Fruit fly (Drosophila melanogaster) whole organism, embryonic: ENCODE results near the gene CG32302.

ENCODE experiments used
- Aef1 ChIP-seq: fragments of 200-800 bp; sonication (Bioruptor generic); IDR thresholded peaks from 3 replicates; pipeline ENCODE4 v1.3.6; 2022; ENCODE audit warnings: missing biosample characterization, missing genetic modification characterization
- BEAF-32 ChIP-seq: fragments of 200-800 bp; sonication (Bioruptor generic); optimal IDR thresholded peaks from 3 replicates; lab custom pipeline; 2017; ENCODE audit warnings: missing biosample characterization, missing genetic modification characterization, mild to moderate bottlenecking, moderate library complexity, missing genetic modification reagents
- Bgb ChIP-seq: fragments of 200-800 bp; sonication (Bioruptor generic); IDR thresholded peaks from 2 replicates; pipeline ENCODE4 v1.3.6; 2022; ENCODE audit warnings: missing biosample characterization, missing genetic modification characterization; ENCODE audit not compliant: partially characterized antibody
- CG10321 ChIP-seq: fragments of 200-800 bp; sonication (Bioruptor generic); IDR thresholded peaks from 2 replicates; pipeline ENCODE4 v1.3.6; 2022; ENCODE audit warnings: missing biosample characterization, missing genetic modification characterization
- CG1233 ChIP-seq: fragments of 200-800 bp; sonication (Bioruptor generic); optimal IDR thresholded peaks from 4 replicates; lab custom pipeline; 2018; ENCODE audit warnings: missing biosample characterization, mild to moderate bottlenecking, missing genetic modification characterization
- CG12659 ChIP-seq: fragments of 200-800 bp; sonication (Bioruptor generic); optimal IDR thresholded peaks from 3 replicates; lab custom pipeline; 2017; ENCODE audit warnings: mild to moderate bottlenecking, missing biosample characterization, missing genetic modification reagents, missing genetic modification characterization
- CG13624 ChIP-seq: fragments of 200-800 bp; sonication (Bioruptor generic); optimal IDR thresholded peaks from 2 replicates; lab custom pipeline; 2016; ENCODE audit warnings: missing biosample characterization, missing genetic modification characterization
- CG16815 ChIP-seq: fragments of 200-800 bp; sonication (Bioruptor generic); optimal IDR thresholded peaks from 3 replicates; lab custom pipeline; 2017; ENCODE audit warnings: missing biosample characterization, mild to moderate bottlenecking, missing genetic modification characterization
- CG17802 ChIP-seq: fragments of 200-800 bp; sonication (Bioruptor generic); optimal IDR thresholded peaks from 2 replicates; lab custom pipeline; 2018; ENCODE audit warnings: missing biosample characterization, mild to moderate bottlenecking, missing genetic modification characterization, moderate library complexity
- CG2678 ChIP-seq: fragments of 200-800 bp; sonication (Bioruptor generic); optimal IDR thresholded peaks from 3 replicates; lab custom pipeline; 2019; ENCODE audit warnings: missing biosample characterization, mild to moderate bottlenecking, missing genetic modification characterization, moderate library complexity
- CG30431 ChIP-seq: fragments of 200-800 bp; sonication (Bioruptor generic); optimal IDR thresholded peaks from 2 replicates; lab custom pipeline; 2017; ENCODE audit warnings: missing biosample characterization, missing genetic modification characterization
- CG31365 ChIP-seq: fragments of 200-800 bp; sonication (Bioruptor generic); optimal IDR thresholded peaks from 2 replicates; lab custom pipeline; 2018; ENCODE audit warnings: missing biosample characterization, mild to moderate bottlenecking, missing genetic modification characterization
- CG3838 ChIP-seq: fragments of 200-800 bp; sonication (Bioruptor generic); optimal IDR thresholded peaks from 3 replicates; lab custom pipeline; 2016; ENCODE audit warnings: missing biosample characterization, missing genetic modification characterization
- CG43689 ChIP-seq: fragments of 200-800 bp; sonication (Bioruptor generic); IDR thresholded peaks from 2 replicates; pipeline ENCODE4 v1.3.6; 2022; ENCODE audit warnings: missing biosample characterization, missing genetic modification characterization
- CG4854 ChIP-seq: fragments of 200-800 bp; sonication (Bioruptor generic); optimal IDR thresholded peaks from 2 replicates; lab custom pipeline; 2016; ENCODE audit warnings: missing biosample characterization, missing genetic modification characterization, inconsistent platforms
- CG6854 ChIP-seq: fragments of 200-800 bp; sonication (Bioruptor generic); optimal IDR thresholded peaks from 3 replicates; lab custom pipeline; 2017; ENCODE audit warnings: missing biosample characterization, mild to moderate bottlenecking, missing genetic modification characterization
- CG8478 ChIP-seq: fragments of >200 bp; optimal IDR thresholded peaks from 2 replicates; lab custom pipeline; 2018
- Dbx ChIP-seq: fragments of 200-800 bp; sonication (Bioruptor generic); IDR thresholded peaks from 3 replicates; pipeline ENCODE4 v1.3.6; 2022; ENCODE audit warnings: missing biosample characterization, missing genetic modification characterization
- Dip2 ChIP-seq: fragments of 200-800 bp; sonication (Bioruptor generic); IDR thresholded peaks from 2 replicates; pipeline ENCODE4 v1.3.6; 2022; ENCODE audit warnings: missing biosample characterization, missing genetic modification characterization
- Dp ChIP-seq: fragments of 200-800 bp; sonication (Bioruptor generic); optimal IDR thresholded peaks from 2 replicates; lab custom pipeline; 2018; ENCODE audit warnings: missing biosample characterization, mild to moderate bottlenecking, missing genetic modification characterization, moderate library complexity
- Gug ChIP-seq: fragments of 200-800 bp; sonication (Bioruptor generic); IDR thresholded peaks from 4 replicates; pipeline ENCODE4 v1.3.6; 2022; ENCODE audit warnings: missing biosample characterization, missing genetic modification characterization
- H15 ChIP-seq: fragments of 200-800 bp; sonication (Bioruptor generic); IDR thresholded peaks from 3 replicates; pipeline ENCODE4 v1.3.6; 2022; ENCODE audit warnings: missing biosample characterization, missing genetic modification characterization
- Hr3 ChIP-seq: fragments of 200-800 bp; sonication (Bioruptor generic); optimal IDR thresholded peaks from 3 replicates; lab custom pipeline; 2016; ENCODE audit warnings: missing biosample characterization, missing genetic modification characterization
- MBD-R2 ChIP-seq: fragments of 200-800 bp; sonication (Bioruptor generic); IDR thresholded peaks from 2 replicates; pipeline ENCODE4 v1.3.6; 2022; ENCODE audit warnings: missing biosample characterization, missing genetic modification characterization
- MESR4 ChIP-seq: fragments of 200-800 bp; sonication (Bioruptor generic); optimal IDR thresholded peaks from 2 replicates; lab custom pipeline; 2018; ENCODE audit warnings: missing biosample characterization, mild to moderate bottlenecking, missing genetic modification characterization, moderate library complexity
- NK7.1 ChIP-seq: fragments of 200-800 bp; sonication (Bioruptor generic); optimal IDR thresholded peaks from 3 replicates; lab custom pipeline; 2016; ENCODE audit warnings: missing biosample characterization, missing genetic modification characterization
- NfI ChIP-seq: fragments of 200-800 bp; sonication (Bioruptor generic); optimal IDR thresholded peaks from 3 replicates; lab custom pipeline; 2018; ENCODE audit warnings: missing biosample characterization, mild to moderate bottlenecking, missing genetic modification characterization, moderate library complexity
- PHDP ChIP-seq: fragments of 200-800 bp; sonication (Bioruptor generic); optimal IDR thresholded peaks from 3 replicates; lab custom pipeline; 2018; ENCODE audit warnings: missing biosample characterization, mild to moderate bottlenecking, missing genetic modification characterization, moderate library complexity
- aop ChIP-seq: fragments of 200-800 bp; sonication (Bioruptor generic); IDR thresholded peaks from 2 replicates; pipeline ENCODE4 v1.3.6; 2022; ENCODE audit warnings: missing biosample characterization, missing genetic modification characterization
- bigmax ChIP-seq: fragments of 200-800 bp; sonication (Bioruptor generic); optimal IDR thresholded peaks from 2 replicates; lab custom pipeline; 2018; ENCODE audit warnings: missing biosample characterization, mild to moderate bottlenecking, missing genetic modification characterization
- corto ChIP-seq: fragments of 200-800 bp; sonication (Bioruptor generic); optimal IDR thresholded peaks from 2 replicates; lab custom pipeline; 2016; ENCODE audit warnings: missing biosample characterization, mild to moderate bottlenecking, missing genetic modification characterization, moderate library complexity
- danr ChIP-seq: fragments of 200-800 bp; sonication (Bioruptor generic); IDR thresholded peaks from 2 replicates; pipeline ENCODE4 v1.3.6; 2022; ENCODE audit warnings: missing biosample characterization, missing genetic modification characterization
- gfzf ChIP-seq: fragments of 200-800 bp; sonication (Bioruptor generic); optimal IDR thresholded peaks from 2 replicates; lab custom pipeline; 2016; ENCODE audit warnings: missing biosample characterization, mild to moderate bottlenecking, missing genetic modification characterization, moderate library complexity
- gt ChIP-seq: fragments of 200-800 bp; sonication (Bioruptor generic); IDR thresholded peaks from 2 replicates; pipeline ENCODE4 v1.3.6; 2022; ENCODE audit warnings: missing biosample characterization, missing genetic modification characterization
- ind ChIP-seq: fragments of 200-800 bp; sonication (Bioruptor generic); optimal IDR thresholded peaks from 3 replicates; lab custom pipeline; 2016; ENCODE audit warnings: missing biosample characterization, missing genetic modification characterization
- kay ChIP-seq: fragments of 200-800 bp; sonication (Bioruptor generic); optimal IDR thresholded peaks from 2 replicates; lab custom pipeline; 2016; ENCODE audit warnings: missing biosample characterization, missing genetic modification characterization
- mld ChIP-seq: fragments of 200-800 bp; sonication (Bioruptor generic); IDR thresholded peaks from 3 replicates; pipeline ENCODE4 v1.3.6; 2022; ENCODE audit warnings: missing biosample characterization, missing genetic modification characterization; ENCODE audit not compliant: partially characterized antibody
- nom ChIP-seq: fragments of 200-800 bp; sonication (Bioruptor generic); optimal IDR thresholded peaks from 2 replicates; lab custom pipeline; 2017; ENCODE audit warnings: missing biosample characterization, missing genetic modification characterization, mild to moderate bottlenecking, moderate library complexity, missing genetic modification reagents
- p53 ChIP-seq: fragments of 200-800 bp; sonication (Bioruptor generic); optimal IDR thresholded peaks from 2 replicates; lab custom pipeline; 2016; ENCODE audit warnings: missing biosample characterization, missing genetic modification characterization
- pros ChIP-seq: fragments of 200-800 bp; sonication (Bioruptor generic); optimal IDR thresholded peaks from 3 replicates; lab custom pipeline; 2019; ENCODE audit warnings: missing biosample characterization, mild to moderate bottlenecking, missing genetic modification characterization, moderate library complexity
- sr ChIP-seq: fragments of 200-800 bp; sonication (Bioruptor generic); IDR thresholded peaks from 3 replicates; pipeline ENCODE4 v1.3.6; 2022; ENCODE audit warnings: missing biosample characterization, missing genetic modification characterization
- stc ChIP-seq: fragments of 200-800 bp; sonication (Bioruptor generic); IDR thresholded peaks from 2 replicates; pipeline ENCODE4 v1.3.6; 2022; ENCODE audit warnings: missing biosample characterization, missing genetic modification characterization
- toy ChIP-seq: fragments of 200-800 bp; sonication (Bioruptor generic); IDR thresholded peaks from 2 replicates; pipeline ENCODE4 v1.3.6; 2022; ENCODE audit warnings: missing biosample characterization, missing genetic modification characterization
- yki ChIP-seq: fragments of >200 bp; optimal IDR thresholded peaks from 3 replicates; lab custom pipeline; 2018
- z ChIP-seq: fragments of 200-800 bp; sonication (Bioruptor generic); IDR thresholded peaks from 3 replicates; pipeline ENCODE4 v1.3.6; 2022; ENCODE audit warnings: missing biosample characterization, missing genetic modification characterization

CG32302 gene

DNA sequence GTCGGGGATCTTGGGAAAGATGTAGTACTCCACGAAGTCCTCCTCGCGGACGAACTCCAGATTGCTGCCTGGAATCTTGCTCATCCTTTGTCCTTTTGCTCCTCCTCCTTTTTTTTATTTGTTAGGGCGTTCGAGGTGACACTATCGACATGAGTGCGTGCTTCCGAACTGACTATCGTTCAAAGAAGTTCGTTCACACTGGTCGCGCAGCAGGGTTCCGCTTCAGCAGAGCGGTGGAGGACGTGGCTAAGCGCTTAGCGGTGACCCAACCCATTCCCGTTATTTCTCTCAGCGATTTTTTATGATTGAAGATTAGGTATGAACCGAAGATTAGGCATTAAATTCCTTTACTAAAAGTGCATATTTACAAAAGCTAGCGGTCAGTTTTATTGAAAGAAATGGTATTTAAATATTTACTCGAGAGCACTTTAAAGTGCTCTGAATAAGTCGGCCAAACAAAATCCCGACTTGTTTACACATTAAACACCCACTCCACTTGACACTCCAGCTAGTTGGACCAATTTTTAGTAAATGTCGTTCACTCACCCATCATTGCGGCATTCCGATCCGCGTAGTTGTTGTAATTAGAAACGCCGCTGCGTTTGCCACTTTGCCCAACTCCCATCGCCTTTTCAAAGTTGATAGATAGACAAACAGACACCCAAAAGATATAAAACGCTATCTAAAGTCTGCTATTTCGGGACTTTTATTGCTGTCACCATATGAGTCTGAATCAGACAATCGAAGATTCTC, 2.8 kb upstream of the CG32302 start, which contains the start of the genes ecd and CG13806 (continued):
- TF ChIP-seq BEAF-32 (GFP tag; lab: Kevin White, UChicago) = peak; percentile 96
- TF ChIP-seq Gug = peak; percentile 72; the same call in 2 of the 4 replicates
- TF ChIP-seq NK7.1 (GFP tag; lab: Kevin White, UChicago) = no peak
- TF ChIP-seq CG12659 (GFP tag; lab: Kevin White, UChicago) = peak; percentile 45
- TF ChIP-seq mld = peak; percentile 96
- TF ChIP-seq gfzf (GFP tag; lab: Kevin White, UChicago) = peak; percentile 60
- TF ChIP-seq stc = no peak
- TF ChIP-seq CG31365 = peak; percentile 14
- peak; percentile 85 for TF ChIP-seq MESR4 (GFP tag; lab: Kevin White, UChicago)
- peak; percentile 10 for TF ChIP-seq CG1233 (GFP tag; lab: Kevin White, UChicago)
- TF ChIP-seq PHDP = no peak
- TF ChIP-seq Dip2 (GFP tag; lab: Robert Waterston, UW) = no peak
- TF ChIP-seq kay (GFP tag; lab: Kevin White, UChicago) = no peak
- TF ChIP-seq danr (GFP tag; lab: Robert Waterston, UW) = no peak
- no peak for TF ChIP-seq CG4854 (GFP tag; lab: Kevin White, UChicago)
- peak; percentile 98 for TF ChIP-seq Bgb (GFP tag; lab: Robert Waterston, UW)
- no peak for TF ChIP-seq sr (GFP tag; lab: Robert Waterston, UW)
- peak; percentile 21 for TF ChIP-seq NfI
- TF ChIP-seq toy = no peak
- TF ChIP-seq CG43689 = no peak
- TF ChIP-seq CG13624 (GFP tag; lab: Kevin White, UChicago) = peak; percentile 65
- no peak for TF ChIP-seq CG8478 (lab: Kevin White, UChicago)
- no peak for TF ChIP-seq pros (GFP tag; lab: Kevin White, UChicago)
- TF ChIP-seq CG16815 (GFP tag; lab: Kevin White, UChicago) = no peak
- TF ChIP-seq MBD-R2 (GFP tag; lab: Robert Waterston, UW) = peak; percentile 95
- TF ChIP-seq CG2678 (tag; lab: Kevin White, UChicago) = no peak

dm6 chr3L:2267558-2267957, 1.1 kb upstream of the CG32302 start, which contains the start of gene obst-I:
obst-I (plus strand) TSS chr3L:2267858.
- no peak for TF ChIP-seq ind (GFP tag; lab: Kevin White, UChicago)
- TF ChIP-seq corto = no peak
- TF ChIP-seq nom (GFP tag; lab: Kevin White, UChicago) = no peak
- TF ChIP-seq mld = no peak
- no peak for TF ChIP-seq CG17802 (tag; lab: Kevin White, UChicago)
- no peak for TF ChIP-seq Dbx
- no peak for TF ChIP-seq CG3838
- TF ChIP-seq, all 482 proteins: peak for 0

dm6 chr3L:2272669-2273068, 4.0 kb downstream of the CG32302 start, which contains the start of gene yellow-g:
yellow-g (minus strand) TSS chr3L:2272769.
- TF ChIP-seq aop (GFP tag; lab: Robert Waterston, UW) (no peak), p53 (GFP tag; lab: Kevin White, UChicago) (no peak), danr (GFP tag; lab: Robert Waterston, UW) (no peak), CG4854 (GFP tag; lab: Kevin White, UChicago) (no peak), Dp (GFP tag; lab: Kevin White, UChicago) (no peak), bigmax (GFP tag; lab: Kevin White, UChicago) (no peak), CG6854 (GFP tag; lab: Kevin White, UChicago) (no peak), CG10321 (GFP tag; lab: Robert Waterston, UW) (no peak), z (GFP tag; lab: Robert Waterston, UW) (no peak), Aef1 (GFP tag; lab: Robert Waterston, UW) (no peak), H15 (no peak), gt (GFP tag; lab: Robert Waterston, UW) (no peak), CG30431 (GFP tag; lab: Kevin White, UChicago) (no peak), Hr3 (GFP tag; lab: Kevin White, UChicago) (no peak), yki (no peak)
